Worm (Caenorhabditis elegans): ENCODE data around the gene phat-5.

ce11 chrV:4152200-4152599 lies 29.9 kb upstream of the phat-5 start, which contains the start of gene Y45G5AM.6:
- TF ChIP-seq php-3 (GFP tag; IDR thresholded peaks at IDR 0.05) (no peak), unc-62 (GFP tag; optimal IDR thresholded peaks at IDR 0.05 in 1 of 2) (no peak), unc-62 (tag; optimal IDR thresholded peaks at IDR 0.05) (no peak), dve-1 (tag; optimal IDR thresholded peaks at IDR 0.05; ENCODE audit: insufficient read depth) (no peak), lin-29 (GFP tag; IDR thresholded peaks at IDR 0.05) (no peak), zag-1 (tag; optimal IDR thresholded peaks at IDR 0.05) (no peak)
